Worm (Caenorhabditis elegans) whole organism, L4/young adult: ENCODE data around the gene mps-4.

ENCODE experiments used
- W03F9.2 ChIP-seq: fragments of 150-350 bp; optimal IDR thresholded peaks from 2 replicates; lab custom pipeline; 2014; ENCODE audit warnings: missing biosample characterization, missing genetic modification characterization
- dao-5 ChIP-seq: sonication (generic microtip); optimal IDR thresholded peaks from 2 replicates; lab custom pipeline; 2016; ENCODE audit warnings: missing genotype, missing genetic modification characterization, moderate library complexity, missing compliant biosample characterization
- him-1 ChIP-seq: sonication (generic microtip); optimal IDR thresholded peaks from 2 replicates; lab custom pipeline; 2016; ENCODE audit warnings: missing genotype, missing genetic modification reagents, missing genetic modification characterization, missing compliant biosample characterization

The mps-4 gene

ce11 chrIII:8299078-8299587 lies 27.6 kb upstream of the mps-4 start:
- no peak for TF ChIP-seq him-1
- no peak for TF ChIP-seq dao-5 (tag; lab: Kevin White, UChicago)
- no peak for TF ChIP-seq W03F9.2 (tag; lab: Kevin White, UChicago)

- no peak for TF ChIP-seq him-1
- TF ChIP-seq W03F9.2 (tag; lab: Kevin White, UChicago), result no peak
These were observed 26.8 kb upstream of the mps-4 start for ce11 chrIII:8298216-8298920.

ce11 chrIII:8293260-8293659 lies 21.7 kb upstream of the mps-4 start:
- no peak for TF ChIP-seq him-1
- TF ChIP-seq W03F9.2 (tag; lab: Kevin White, UChicago), result no peak
- TF ChIP-seq dao-5 (tag; lab: Kevin White, UChicago), result no peak

- no peak for TF ChIP-seq dao-5 (tag; lab: Kevin White, UChicago)
- no peak for TF ChIP-seq him-1
- TF ChIP-seq W03F9.2 (tag; lab: Kevin White, UChicago), result no peak
These were observed 19.9 kb upstream of the mps-4 start for ce11 chrIII:8291268-8292032.

ce11 chrIII:8289181-8289580 lies 17.6 kb upstream of the mps-4 start:
- no peak for TF ChIP-seq W03F9.2 (tag; lab: Kevin White, UChicago)
- no peak for TF ChIP-seq dao-5 (tag; lab: Kevin White, UChicago)
- no peak for TF ChIP-seq him-1

ce11 chrIII:8287519-8287918 lies 15.9 kb upstream of the mps-4 start:
- TF ChIP-seq dao-5 (tag; lab: Kevin White, UChicago), result no peak
- no peak for TF ChIP-seq him-1

- TF ChIP-seq him-1, result no peak
- TF ChIP-seq W03F9.2 (tag; lab: Kevin White, UChicago), result no peak
These were observed 15.2 kb upstream of the mps-4 start for ce11 chrIII:8286824-8287223.

ce11 chrIII:8286003-8286402 lies 14.4 kb upstream of the mps-4 start:
- TF ChIP-seq dao-5 (tag; lab: Kevin White, UChicago) (no peak), W03F9.2 (tag; lab: Kevin White, UChicago) (no peak)

ce11 chrIII:8283525-8283924 lies 11.9 kb upstream of the mps-4 start:
- no peak for TF ChIP-seq W03F9.2 (tag; lab: Kevin White, UChicago)

- TF ChIP-seq W03F9.2 (tag; lab: Kevin White, UChicago), result no peak
- TF ChIP-seq him-1, result no peak
- TF ChIP-seq dao-5 (tag; lab: Kevin White, UChicago), result no peak
These were observed 9.7 kb upstream of the mps-4 start for ce11 chrIII:8281310-8281709.

- no peak for TF ChIP-seq him-1
- no peak for TF ChIP-seq W03F9.2 (tag; lab: Kevin White, UChicago)
- TF ChIP-seq dao-5 (tag; lab: Kevin White, UChicago), result no peak
These were observed 8.8 kb upstream of the mps-4 start for ce11 chrIII:8280352-8280751.

ce11 chrIII:8279567-8279966 lies 8.0 kb upstream of the mps-4 start:
- no peak for TF ChIP-seq W03F9.2 (tag; lab: Kevin White, UChicago)
- TF ChIP-seq him-1, result no peak
- TF ChIP-seq dao-5 (tag; lab: Kevin White, UChicago), result no peak

- TF ChIP-seq him-1, result no peak
- TF ChIP-seq dao-5 (tag; lab: Kevin White, UChicago), result no peak
- no peak for TF ChIP-seq W03F9.2 (tag; lab: Kevin White, UChicago)
These were observed 7.2 kb upstream of the mps-4 start, which contains the start of gene mig-10 for ce11 chrIII:8278801-8279200. mig-10 (plus strand) TSS chrIII:8279101.

- TF ChIP-seq dao-5 (tag; lab: Kevin White, UChicago) (no peak), W03F9.2 (tag; lab: Kevin White, UChicago) (no peak), him-1 (no peak)
These were observed 4.3 kb upstream of the mps-4 start, which contains the start of gene clec-160 for ce11 chrIII:8275871-8276270. clec-160 (minus strand) TSS chrIII:8275971.
